Worm (Caenorhabditis elegans): Measurements from ENCODE around the gene F47B10.9.

- TF ChIP-seq nhr-41 (GFP tag; IDR thresholded peaks at IDR 0.05): no peak
- TF ChIP-seq ces-1 (GFP tag; optimal IDR thresholded peaks at IDR 0.05): no peak
- TF ChIP-seq unc-39 (tag; optimal IDR thresholded peaks at IDR 0.05): no peak
- TF ChIP-seq mxl-3 (GFP tag; optimal IDR thresholded peaks at IDR 0.05): no peak
- no peak for TF ChIP-seq dmd-8 (GFP tag; IDR thresholded peaks at IDR 0.05)
- no peak for TF ChIP-seq egl-43 (GFP tag; IDR thresholded peaks at IDR 0.05)
- no peak for TF ChIP-seq lin-39 (tag; optimal IDR thresholded peaks at IDR 0.05)
These were observed 10.2 kb upstream of the F47B10.9 start for ce11 chrX:10924031-10924430.

Data from whole organism, L4 larva.